Worm (Caenorhabditis elegans): ENCODE measurements around the gene F58B4.7.
A peak's percentile ranks its signal among the peaks of the same experiment; 100 is the strongest.

- TF ChIP-seq ama-1 (optimal IDR thresholded peaks at IDR 0.05) (no peak), flt-1 (GFP tag; IDR thresholded peaks at IDR 0.05) (peak; percentile 76), hmbx-1 (tag; optimal IDR thresholded peaks at IDR 0.05) (no peak), tbx-11 (GFP tag; IDR thresholded peaks at IDR 0.05) (peak; percentile 58; the same call in 1 of the 2 replicates), tra-4 (tag; optimal IDR thresholded peaks at IDR 0.05) (no peak), tbx-37 (GFP tag; conservative IDR thresholded peaks at IDR 0.05) (peak; percentile 61), ceh-36 (tag; optimal IDR thresholded peaks at IDR 0.05) (no peak), B0310.2 (tag; optimal IDR thresholded peaks at IDR 0.05) (peak; percentile 25), hnd-1 (tag; optimal IDR thresholded peaks at IDR 0.05) (peak; percentile 53), pes-1 (GFP tag; IDR thresholded peaks at IDR 0.05) (no peak; the same call in none of the 2 replicates), scrt-1 (GFP tag; IDR thresholded peaks at IDR 0.05) (peak; percentile 46; the same call in 1 of the 2 replicates), aly-1 (tag; optimal IDR thresholded peaks at IDR 0.05) (no peak), sea-1 (GFP tag; conservative IDR thresholded peaks at IDR 0.05) (peak; percentile 68; the same call in 1 of the 2 replicates), ceh-13 (GFP tag; optimal IDR thresholded peaks at IDR 0.05) (no peak)
Observed at ce11 chrV:10897172-10897571, 26.0 kb downstream of the F58B4.7 start.

All from whole organism, early embryonic.